Fruit fly (Drosophila melanogaster) Kc167 (cell line): ENCODE measurements around the gene sbr.

ENCODE experiments used
- Myc ChIP-seq: fragments of >200 bp; optimal IDR thresholded peaks from 2 replicates; lab custom pipeline; 2017; ENCODE audit warnings: missing external identifiers
- Sin3A ChIP-seq: fragments of >200 bp; optimal IDR thresholded peaks from 2 replicates; lab custom pipeline; 2018; ENCODE audit warnings: missing external identifiers

DNA sequence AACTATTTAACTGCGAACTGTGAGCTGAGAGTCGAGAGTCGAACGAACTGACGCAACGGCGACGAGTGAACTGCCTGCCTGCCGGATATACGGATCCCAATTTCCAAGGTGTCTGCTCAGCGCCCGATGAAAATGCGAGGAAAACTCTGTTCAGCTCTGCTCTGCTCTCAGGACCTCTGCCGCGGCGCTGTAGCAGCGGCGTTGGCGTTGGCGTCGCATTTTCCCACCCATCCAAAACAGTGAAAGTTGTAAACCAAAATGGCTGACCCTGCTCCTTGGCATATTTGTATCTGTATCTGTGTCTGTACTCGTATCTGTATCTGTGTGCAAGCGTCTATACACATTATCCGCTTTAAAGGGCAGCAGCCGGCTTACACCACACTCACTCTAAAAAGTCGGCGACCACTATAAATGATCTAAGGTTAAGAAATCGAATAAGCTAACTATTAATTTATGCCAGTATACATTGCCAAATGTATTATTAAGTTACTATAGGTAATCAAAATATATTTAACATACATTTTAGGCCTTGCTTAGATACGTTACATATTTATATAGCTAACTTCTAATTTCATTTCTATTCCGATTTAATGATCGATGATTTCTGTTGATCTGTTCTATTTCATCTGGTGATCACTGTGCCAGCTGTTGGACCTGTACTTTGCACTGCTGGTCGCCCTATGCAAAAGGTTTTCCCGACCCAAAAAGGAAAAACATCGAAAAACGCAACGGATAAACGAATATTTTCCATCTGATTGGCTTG lies 24.0 kb downstream of the sbr start:
- TF ChIP-seq Myc (lab: Kevin White, UChicago) (no peak), Sin3A (lab: Kevin White, UChicago) (no peak)
